Fruit fly (Drosophila melanogaster): ENCODE measurements around the gene Tcs6.
A peak's percentile ranks its signal among the peaks of the same experiment; 100 is the strongest.

Tcs6 gene

DNA sequence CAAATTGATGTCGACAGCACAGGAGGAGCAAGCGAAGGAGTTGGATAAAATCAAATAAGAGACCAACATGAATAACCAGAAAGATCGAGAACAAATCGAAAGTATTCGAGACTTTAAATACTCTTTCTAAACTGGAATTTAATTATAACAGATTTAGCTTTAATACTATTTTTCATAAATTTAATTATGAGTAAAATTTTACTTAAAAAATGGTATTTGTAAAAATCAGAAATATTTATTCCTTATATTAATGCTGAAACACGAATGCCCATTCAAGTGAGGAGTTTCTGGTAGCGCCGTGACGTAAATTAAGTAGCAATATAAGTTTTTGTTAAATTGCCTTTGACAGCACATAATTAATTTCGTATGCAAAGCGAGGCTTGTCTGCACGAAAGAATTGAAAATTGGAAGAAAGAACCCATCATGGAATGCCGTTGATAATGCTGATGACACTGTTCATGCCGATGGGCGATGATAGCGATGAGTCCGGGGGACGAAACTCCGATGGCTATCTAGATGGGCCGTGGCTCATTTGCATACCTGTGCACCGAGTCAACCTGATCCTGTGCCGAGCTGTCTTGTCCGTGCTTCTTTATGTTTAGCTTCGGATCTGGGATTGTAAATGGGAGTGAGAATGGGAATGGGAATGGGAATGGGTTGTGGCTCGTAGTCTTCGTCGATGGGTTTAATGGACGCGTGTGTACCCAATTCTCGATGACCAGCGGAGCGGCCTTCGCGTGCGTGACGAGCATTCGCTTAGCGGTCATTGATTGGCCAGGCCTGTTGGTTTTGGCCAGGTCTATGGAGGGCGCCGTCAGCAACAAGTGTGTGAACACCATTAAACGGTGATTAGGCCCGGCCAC, 45.0 kb downstream of the Tcs6 start:
- TF ChIP-seq noc (tag; optimal IDR thresholded peaks at IDR 0.05), result peak; percentile 69

DNA sequence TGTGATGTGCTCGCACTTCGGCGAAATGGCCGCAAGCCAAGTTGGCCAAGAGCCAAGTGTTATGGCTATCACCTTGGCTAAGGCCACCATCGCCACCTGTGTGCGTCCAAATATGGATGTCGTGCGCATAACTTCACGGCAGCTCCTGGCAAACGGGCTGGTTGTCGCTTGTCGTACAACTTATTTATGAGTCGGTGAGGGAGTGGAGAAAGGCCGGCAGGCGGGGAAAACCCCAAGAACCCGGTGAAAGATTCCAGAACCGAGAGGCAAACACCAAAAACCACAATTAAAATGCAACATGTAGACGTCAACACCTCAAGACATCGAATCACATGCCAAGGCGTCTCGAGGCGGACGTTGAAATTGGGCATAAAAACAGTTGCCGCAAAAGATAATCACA, 45.7 kb downstream of the Tcs6 start:
- no peak for TF ChIP-seq noc (tag; optimal IDR thresholded peaks at IDR 0.05)

DNA sequence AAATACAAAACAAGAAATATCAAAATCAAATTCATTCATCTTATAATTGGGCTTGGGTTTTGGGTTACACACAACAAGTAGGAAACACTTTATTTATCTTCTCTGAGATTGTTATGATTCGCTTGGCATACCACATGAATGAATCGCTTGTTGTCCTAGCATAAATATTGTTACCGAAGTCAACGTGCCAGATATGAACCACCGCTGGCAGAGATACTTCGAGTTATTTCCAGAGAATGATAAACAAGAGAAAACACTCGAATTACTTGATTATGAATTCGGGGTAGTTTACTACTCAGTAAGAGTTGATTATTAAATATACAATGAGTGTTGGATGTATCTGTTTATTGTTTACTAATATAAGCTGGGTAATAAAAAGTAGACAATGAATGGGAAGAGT, 46.5 kb downstream of the Tcs6 start:
- TF ChIP-seq noc (tag; optimal IDR thresholded peaks at IDR 0.05), result no peak

DNA sequence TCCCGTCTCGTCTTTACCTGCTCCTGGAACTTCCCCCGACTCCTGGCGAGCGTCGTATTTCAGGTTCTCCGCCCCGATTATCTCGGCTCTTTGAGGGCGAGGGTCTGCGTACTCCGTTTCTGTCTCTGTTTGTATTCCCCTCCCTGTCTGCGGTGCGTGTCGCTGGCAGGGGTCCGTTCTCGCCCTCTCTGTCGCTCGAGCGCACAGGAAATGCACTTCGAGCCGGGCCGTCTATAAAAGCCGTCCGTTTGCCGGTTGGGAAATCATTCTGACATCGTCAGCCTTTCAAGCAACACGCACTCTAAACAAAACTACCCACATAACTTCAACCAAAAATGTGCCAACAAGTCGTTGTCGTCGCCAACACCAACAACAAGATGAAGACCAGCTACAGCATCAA, 47.4 kb downstream of the Tcs6 start:
- no peak for TF ChIP-seq noc (tag; optimal IDR thresholded peaks at IDR 0.05)

DNA sequence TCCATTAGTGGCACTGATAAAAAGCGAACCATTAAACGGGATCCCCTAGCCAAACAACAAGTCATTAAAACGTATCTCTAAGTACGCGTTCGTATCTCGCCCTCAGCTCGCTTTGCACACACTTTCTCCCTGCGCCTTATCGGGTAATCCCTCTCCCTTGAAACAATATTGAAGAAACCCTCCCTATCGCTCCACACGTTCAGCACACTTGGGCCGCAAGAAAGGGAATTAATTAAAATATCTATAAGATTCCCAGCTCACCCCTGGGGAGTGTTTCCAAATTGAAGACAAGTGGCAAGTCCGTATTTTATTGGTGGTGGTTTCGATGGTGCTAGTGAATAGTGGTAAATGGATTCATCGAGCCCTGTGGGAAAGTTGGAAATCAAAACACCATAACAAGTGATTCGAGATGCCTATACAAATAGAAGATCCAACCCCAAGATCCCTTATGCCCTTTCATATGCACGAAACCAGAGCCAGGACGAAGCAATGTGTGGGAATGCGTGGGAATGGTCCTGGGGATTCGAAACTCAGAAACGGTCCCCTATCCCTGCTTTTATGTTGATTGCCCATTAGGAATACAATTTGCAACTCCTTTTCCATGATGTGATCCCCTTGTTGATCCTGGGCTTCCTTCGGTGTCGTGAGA, 48.1 kb downstream of the Tcs6 start:
- no peak for TF ChIP-seq noc (tag; optimal IDR thresholded peaks at IDR 0.05)

DNA sequence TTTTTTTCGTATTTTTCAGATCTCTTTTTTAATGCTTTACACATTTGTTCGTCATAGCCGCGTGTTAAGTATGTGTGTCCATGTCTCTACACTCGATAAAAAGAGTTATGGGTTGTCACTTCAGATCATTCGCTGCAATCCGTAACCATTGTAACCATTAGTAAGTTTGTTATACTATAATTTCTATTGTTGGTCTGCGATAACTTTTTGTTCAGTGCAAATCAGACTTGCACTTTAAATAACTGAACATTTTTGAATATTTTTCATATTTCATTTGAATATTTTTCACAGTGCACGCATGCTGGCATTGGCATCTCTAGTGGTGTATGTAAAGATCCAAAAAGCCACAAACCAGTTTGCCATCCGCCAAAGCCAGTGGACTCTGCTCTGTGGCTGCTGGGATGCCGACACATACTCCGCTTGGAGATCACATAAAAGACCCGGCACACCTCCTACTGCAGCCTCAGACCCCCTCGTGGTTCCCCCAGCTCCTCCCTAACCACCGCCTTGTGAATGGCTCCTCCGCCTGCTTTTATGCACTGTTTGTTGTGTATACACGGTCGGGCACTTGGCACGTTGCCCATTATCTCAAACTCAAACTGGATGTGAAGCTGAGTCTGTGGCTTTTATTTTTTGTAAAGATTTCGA, 49.0 kb downstream of the Tcs6 start:
- peak; percentile 85 for TF ChIP-seq noc (tag; optimal IDR thresholded peaks at IDR 0.05)

DNA sequence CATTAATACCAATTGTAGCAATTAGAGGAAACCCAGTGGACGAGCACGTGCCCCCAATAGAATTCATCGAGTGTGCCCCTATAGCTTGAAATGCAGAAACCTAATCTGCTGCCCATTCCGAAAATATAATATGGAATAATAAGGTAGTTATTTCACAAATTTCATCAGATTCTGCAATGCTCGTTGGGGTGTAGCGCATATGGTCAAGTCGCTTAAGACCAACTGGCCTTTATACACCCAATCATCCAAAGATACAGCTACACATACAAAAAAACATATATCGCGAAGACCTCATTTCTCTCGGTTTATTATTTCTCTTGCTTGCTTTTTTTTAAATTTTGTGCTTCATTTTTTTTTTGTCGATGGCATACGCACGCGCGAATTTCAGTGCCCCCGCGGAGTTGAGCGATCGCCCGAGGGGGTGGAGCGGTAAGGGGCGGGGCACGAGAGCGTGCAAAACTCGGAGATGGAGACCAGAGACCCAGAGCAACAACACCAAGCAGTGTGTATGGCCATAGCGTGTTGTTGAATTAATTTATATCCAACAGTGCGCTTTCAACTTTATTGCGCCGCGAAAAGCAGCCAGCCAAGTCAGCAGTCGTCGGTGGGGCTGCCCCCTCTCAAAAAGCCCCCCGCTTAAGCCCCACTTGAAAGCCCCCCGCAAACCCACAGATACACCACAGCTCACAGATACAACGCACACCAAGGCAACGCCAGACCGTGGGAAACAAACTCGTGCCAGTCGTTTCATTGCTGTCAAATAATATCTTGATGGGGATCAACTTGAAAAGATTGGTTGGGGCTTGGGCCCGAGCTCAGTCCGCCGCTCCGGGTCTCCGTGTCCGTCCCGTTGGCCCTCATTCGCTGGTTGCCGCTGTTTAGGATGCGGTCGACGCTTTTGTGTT, 49.8 kb downstream of the Tcs6 start:
- peak; percentile 56 for TF ChIP-seq noc (tag; optimal IDR thresholded peaks at IDR 0.05)
